Fruit fly (Drosophila melanogaster) S2 (cell line): ENCODE measurements around the gene mRpL22.

Experiments used
- CG8478 ChIP-seq: fragments of >200 bp; optimal IDR thresholded peaks from 2 replicates; lab custom pipeline; 2018
- CTCF ChIP-seq, 2 experiments: fragments of >200 bp; optimal IDR thresholded peaks; 2 replicates each; lab custom pipeline; 2018

DNA sequence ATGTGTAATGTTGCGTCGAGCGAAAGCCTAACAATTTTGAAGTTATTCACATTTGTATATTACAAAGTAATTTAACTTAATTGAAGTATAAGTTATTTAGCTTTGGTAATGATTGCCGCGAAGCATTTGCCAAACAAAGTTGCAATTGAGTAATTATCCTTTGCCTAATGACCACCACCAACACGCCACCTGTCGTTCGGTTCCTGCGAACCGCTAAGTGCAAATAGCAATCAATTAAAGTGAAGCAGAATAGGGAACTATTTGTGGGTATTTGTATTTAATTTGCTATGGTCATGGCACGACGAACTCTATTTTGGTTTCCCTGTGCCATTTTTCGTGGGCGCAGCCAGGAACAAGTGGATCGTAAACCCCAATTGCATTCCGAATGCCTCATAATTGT lies 36.9 kb downstream of the mRpL22 start:
- TF ChIP-seq CTCF (optimal IDR thresholded peaks at IDR 0.05; lab: Kevin White, UChicago): peak; percentile 63 to 69
- TF ChIP-seq CG8478 (lab: Kevin White, UChicago): no peak
